Worm (Caenorhabditis elegans) whole organism, L4/young adult: Measurements from ENCODE around the gene C55A1.1.

Experiments used
- W03F9.2 ChIP-seq: fragments of 150-350 bp; optimal IDR thresholded peaks from 2 replicates; lab custom pipeline; 2014; ENCODE audit warnings: missing biosample characterization, missing genetic modification characterization
- dao-5 ChIP-seq: sonication (generic microtip); optimal IDR thresholded peaks from 2 replicates; lab custom pipeline; 2016; ENCODE audit warnings: missing genotype, missing genetic modification characterization, moderate library complexity, missing compliant biosample characterization
- him-1 ChIP-seq: sonication (generic microtip); optimal IDR thresholded peaks from 2 replicates; lab custom pipeline; 2016; ENCODE audit warnings: missing genotype, missing genetic modification reagents, missing genetic modification characterization, missing compliant biosample characterization

ce11 chrV:15610350-15610940, 11.2 kb upstream of the C55A1.1 start, which contains the start of the genes fbxa-153 and str-12:
- no peak for TF ChIP-seq him-1 (tag; lab: Kevin White, UChicago)
- TF ChIP-seq W03F9.2 (tag; lab: Kevin White, UChicago) = no peak
- no peak for TF ChIP-seq dao-5 (tag; lab: Kevin White, UChicago)
